Worm (Caenorhabditis elegans): Measurements from ENCODE around the gene scl-8.

scl-8 gene

ce11 chrIV:13093677-13094076 lies 22.1 kb downstream of the scl-8 start, which contains the start of the genes prcc-1 and C39E9.12 (continued):
- TF ChIP-seq nhr-47 (tag; optimal IDR thresholded peaks at IDR 0.05): peak; percentile 75
- TF ChIP-seq unc-86 (tag; optimal IDR thresholded peaks at IDR 0.05): peak; percentile 37
- no peak for TF ChIP-seq ceh-63 (GFP tag; optimal IDR thresholded peaks at IDR 0.05)
- TF ChIP-seq unc-62 (GFP tag; optimal IDR thresholded peaks at IDR 0.05): no peak
- TF ChIP-seq egl-27 (tag; optimal IDR thresholded peaks at IDR 0.05): no peak
- TF ChIP-seq dsc-1 (tag; optimal IDR thresholded peaks at IDR 0.05): peak; percentile 21
- TF ChIP-seq lir-3 (tag; optimal IDR thresholded peaks at IDR 0.05; ENCODE audit: poor library complexity): peak; percentile 10
- TF ChIP-seq efl-1 (optimal IDR thresholded peaks at IDR 0.05): peak; percentile 93 to 94
- TF ChIP-seq efl-1 (GFP tag; optimal IDR thresholded peaks at IDR 0.05 in 1 of 2): peak; percentile 92 to 99

- TF ChIP-seq pag-3 (tag; optimal IDR thresholded peaks at IDR 0.05; ENCODE audit: borderline replicate concordance, insufficient read depth) (no peak), sox-4 (tag; optimal IDR thresholded peaks at IDR 0.05) (no peak), efl-1 (optimal IDR thresholded peaks at IDR 0.05) (no peak), efl-1 (GFP tag; optimal IDR thresholded peaks at IDR 0.05 in 1 of 2) (peak in 1 of 2 experiments; percentile 57)
Measured at ce11 chrIV:13095462-13095861, 23.9 kb downstream of the scl-8 start, which contains the start of gene rfc-3. Gene rfc-3, plus strand, starts transcription at chrIV:13095762.

- TF ChIP-seq isw-1 (GFP tag; IDR thresholded peaks at IDR 0.05): no peak
- peak; percentile 13 for TF ChIP-seq aly-2 (tag; optimal IDR thresholded peaks at IDR 0.05)
Measured at ce11 chrIV:13096778-13097177, 25.2 kb downstream of the scl-8 start.

- peak; percentile 95 for TF ChIP-seq mep-1 (tag; optimal IDR thresholded peaks at IDR 0.05)
- TF ChIP-seq pag-3 (tag; optimal IDR thresholded peaks at IDR 0.05; ENCODE audit: borderline replicate concordance, insufficient read depth): no peak
- TF ChIP-seq hlh-17 (GFP tag; optimal IDR thresholded peaks at IDR 0.05; ENCODE audit: borderline replicate concordance): no peak
- TF ChIP-seq irx-1 (tag; optimal IDR thresholded peaks at IDR 0.05): peak; percentile 51
- TF ChIP-seq snpc-4 (tag; optimal IDR thresholded peaks at IDR 0.05): peak; percentile 57
- TF ChIP-seq ceh-63 (GFP tag; optimal IDR thresholded peaks at IDR 0.05): no peak
- no peak for TF ChIP-seq hlh-4 (tag; optimal IDR thresholded peaks at IDR 0.05)
- TF ChIP-seq blmp-1 (tag; optimal IDR thresholded peaks at IDR 0.05): peak; percentile 62
- TF ChIP-seq ztf-11 (tag; optimal IDR thresholded peaks at IDR 0.05): no peak
- TF ChIP-seq ets-5 (GFP tag; IDR thresholded peaks at IDR 0.05): no peak
- TF ChIP-seq ceh-8 (GFP tag; optimal IDR thresholded peaks at IDR 0.05): no peak
- no peak for TF ChIP-seq aly-2 (tag; optimal IDR thresholded peaks at IDR 0.05)
- no peak for TF ChIP-seq unc-30 (tag; optimal IDR thresholded peaks at IDR 0.05)
- TF ChIP-seq nhr-11 (tag; optimal IDR thresholded peaks at IDR 0.05): peak; percentile 33
- TF ChIP-seq egl-27 (tag; optimal IDR thresholded peaks at IDR 0.05): no peak
- TF ChIP-seq zag-1 (tag; optimal IDR thresholded peaks at IDR 0.05): no peak
- no peak for TF ChIP-seq nhr-84 (tag; optimal IDR thresholded peaks at IDR 0.05)
- TF ChIP-seq pqm-1 (tag; optimal IDR thresholded peaks at IDR 0.05): no peak
- peak; percentile 50 for TF ChIP-seq fkh-8 (tag; optimal IDR thresholded peaks at IDR 0.05)
- no peak for TF ChIP-seq pax-3 (tag; optimal IDR thresholded peaks at IDR 0.05)
- TF ChIP-seq swsn-7 (tag; optimal IDR thresholded peaks at IDR 0.05): peak; percentile 74
- TF ChIP-seq sptf-1 (tag; optimal IDR thresholded peaks at IDR 0.05): no peak
- TF ChIP-seq Y116A8C.19 (tag; optimal IDR thresholded peaks at IDR 0.05; ENCODE audit: borderline replicate concordance): no peak
- TF ChIP-seq tlp-1 (tag; optimal IDR thresholded peaks at IDR 0.05): no peak
- TF ChIP-seq nhr-77 (tag; optimal IDR thresholded peaks at IDR 0.05): peak; percentile 17
- peak in 1 of 2 experiments; percentile 49 for TF ChIP-seq mdl-1 (tag; optimal IDR thresholded peaks at IDR 0.05)
- TF ChIP-seq unc-130 (tag; optimal IDR thresholded peaks at IDR 0.05): no peak
- peak; percentile 13; the same call in 1 of the 2 replicates for TF ChIP-seq grh-1 (GFP tag; IDR thresholded peaks at IDR 0.05)
- peak; percentile 81 for TF ChIP-seq tbx-2 (tag; optimal IDR thresholded peaks at IDR 0.05)
- peak; percentile 33 for TF ChIP-seq fos-1 (tag; optimal IDR thresholded peaks at IDR 0.05)
- peak; percentile 69 for TF ChIP-seq rnt-1 (tag; optimal IDR thresholded peaks at IDR 0.05)
- TF ChIP-seq lin-39 (tag; optimal IDR thresholded peaks at IDR 0.05): peak; percentile 73
- peak; percentile 83 for TF ChIP-seq nhr-85 (tag)
- peak; percentile 69 for TF ChIP-seq unc-86 (tag; optimal IDR thresholded peaks at IDR 0.05)
- TF ChIP-seq skn-1 (tag; optimal IDR thresholded peaks at IDR 0.05): peak; percentile 86
- TF ChIP-seq ama-1 (optimal IDR thresholded peaks at IDR 0.05): peak; percentile 16
- no peak for TF ChIP-seq nhr-28 (tag; optimal IDR thresholded peaks at IDR 0.05)
- TF ChIP-seq fkh-10 (GFP tag; optimal IDR thresholded peaks at IDR 0.05): no peak
- peak; percentile 25 for TF ChIP-seq lin-13 (GFP tag; optimal IDR thresholded peaks at IDR 0.05)
Measured at ce11 chrIV:13098652-13099051, 27.1 kb downstream of the scl-8 start, which contains the start of the genes dli-1, tin-9.2 and exos-4.1. Gene dli-1, minus strand, starts transcription at chrIV:13098792. Gene tin-9.2, plus strand, starts transcription at chrIV:13098995. Gene exos-4.1, plus strand, starts transcription at chrIV:13098999.
